Worm (Caenorhabditis elegans): ENCODE measurements around the gene F36F12.2.

DNA sequence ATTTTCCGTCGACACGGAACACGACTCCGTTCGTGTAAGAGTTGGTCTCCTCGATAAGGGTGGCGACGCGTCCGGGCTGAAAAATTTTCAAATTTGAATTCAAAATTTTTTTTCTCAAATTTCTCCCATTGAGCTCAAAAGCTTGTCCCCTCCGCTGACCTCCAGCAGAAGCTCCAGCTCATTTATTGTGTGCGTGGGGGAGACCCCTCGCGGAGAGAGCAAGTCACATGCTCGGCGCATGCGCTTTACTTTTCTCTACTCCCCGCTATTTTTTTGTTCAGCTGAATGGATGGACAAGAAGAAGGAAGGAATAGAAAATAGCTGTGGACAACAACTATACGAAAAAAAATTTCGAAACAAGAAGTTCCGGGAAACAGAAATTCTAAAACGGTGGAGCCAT lies 38.4 kb upstream of the F36F12.2 start:
- no peak for TF ChIP-seq pha-2 (tag; optimal IDR thresholded peaks at IDR 0.05)
- no peak for TF ChIP-seq hlh-8 (tag; optimal IDR thresholded peaks at IDR 0.05)
- no peak for TF ChIP-seq F13H6.1 (tag; optimal IDR thresholded peaks at IDR 0.05)
- TF ChIP-seq ama-1 (optimal IDR thresholded peaks at IDR 0.05) = no peak
- TF ChIP-seq ceh-24 (tag; optimal IDR thresholded peaks at IDR 0.05) = no peak

All from whole organism, late embryonic.